Worm (Caenorhabditis elegans) whole organism, early embryonic: Measurements from ENCODE around the gene C49C3.20.

ENCODE experiments used
- B0310.2 ChIP-seq: sonication (generic microtip); optimal IDR thresholded peaks from 2 replicates; lab custom pipeline; 2016; ENCODE audit warnings: mild to moderate bottlenecking, missing genetic modification characterization, missing compliant biosample characterization
- F13C5.2 ChIP-seq: sonication (generic microtip); optimal IDR thresholded peaks from 2 replicates; lab custom pipeline; 2017; ENCODE audit warnings: mild to moderate bottlenecking, missing genetic modification characterization, inconsistent platforms, missing compliant biosample characterization
- aly-1 ChIP-seq: sonication (generic microtip); optimal IDR thresholded peaks from 2 replicates; lab custom pipeline; 2016; ENCODE audit warnings: missing genetic modification characterization, missing compliant biosample characterization
- ama-1 ChIP-seq: fragments of 150-350 bp; optimal IDR thresholded peaks from 2 replicates; lab custom pipeline; 2014
- ceh-13 ChIP-seq: fragments of 200-800 bp; sonication (Bioruptor generic); optimal IDR thresholded peaks from 2 replicates; lab custom pipeline; 2018; ENCODE audit warnings: mild to moderate bottlenecking, missing genetic modification characterization, missing compliant biosample characterization
- ceh-36 ChIP-seq: sonication (generic microtip); optimal IDR thresholded peaks from 2 replicates; lab custom pipeline; 2016; ENCODE audit warnings: missing genetic modification characterization, inconsistent platforms, missing compliant biosample characterization
- ets-7 ChIP-seq: sonication (generic microtip); optimal IDR thresholded peaks from 2 replicates; lab custom pipeline; 2016; ENCODE audit warnings: missing genotype, missing genetic modification characterization, missing compliant biosample characterization
- flt-1 ChIP-seq: fragments of 200-800 bp; sonication (Bioruptor generic); IDR thresholded peaks from 2 replicates; pipeline ENCODE4 v1.3.6; 2022; ENCODE audit warnings: missing genetic modification characterization, missing compliant biosample characterization
- hmbx-1 ChIP-seq: sonication (generic microtip); optimal IDR thresholded peaks from 2 replicates; lab custom pipeline; 2016; ENCODE audit warnings: mild to moderate bottlenecking, missing genetic modification characterization, missing compliant biosample characterization
- hmg-4 ChIP-seq: fragments of 200-800 bp; sonication (Bioruptor generic); optimal IDR thresholded peaks from 2 replicates; lab custom pipeline; 2018; ENCODE audit warnings: mild to moderate bottlenecking, missing genetic modification characterization, missing compliant biosample characterization
- hnd-1 ChIP-seq: sonication (generic microtip); optimal IDR thresholded peaks from 2 replicates; lab custom pipeline; 2016; ENCODE audit warnings: missing genetic modification characterization, missing compliant biosample characterization
- pes-1 ChIP-seq: fragments of 200-800 bp; sonication (Bioruptor generic); IDR thresholded peaks from 2 replicates; pipeline ENCODE4 v1.3.6; 2022; ENCODE audit warnings: missing genetic modification reagents, missing genetic modification characterization, missing compliant biosample characterization
- scrt-1 ChIP-seq: fragments of 200-800 bp; sonication (Bioruptor generic); IDR thresholded peaks from 2 replicates; pipeline ENCODE4 v1.3.6; 2022; ENCODE audit warnings: missing genetic modification characterization, missing compliant biosample characterization
- sea-1 ChIP-seq: fragments of 200-800 bp; sonication (Bioruptor generic); conservative IDR thresholded peaks from 2 replicates; pipeline ENCODE4 v1.3.6; 2022; ENCODE audit warnings: missing genetic modification characterization, missing compliant biosample characterization
- tbx-11 ChIP-seq: fragments of 200-800 bp; sonication (Bioruptor generic); IDR thresholded peaks from 2 replicates; pipeline ENCODE4 v1.3.6; 2022; ENCODE audit warnings: missing genetic modification characterization, missing compliant biosample characterization
- tbx-37 ChIP-seq: fragments of 200-800 bp; sonication (Bioruptor generic); conservative IDR thresholded peaks from 2 replicates; pipeline ENCODE4 v1.3.6; 2022; ENCODE audit warnings: missing genetic modification reagents, missing genetic modification characterization, missing compliant biosample characterization
- tra-4 ChIP-seq: sonication (generic microtip); optimal IDR thresholded peaks from 2 replicates; lab custom pipeline; 2017; ENCODE audit warnings: missing genetic modification characterization, missing compliant biosample characterization

Gene C49C3.20

ce11 chrIV:17293068-17293467, 23.2 kb downstream of the C49C3.20 start:
- no peak for TF ChIP-seq pes-1 (GFP tag; lab: Robert Waterston, UW)
- no peak for TF ChIP-seq B0310.2 (tag; lab: Kevin White, UChicago)
- TF ChIP-seq ceh-13 (GFP tag; lab: Kevin White, UChicago), result no peak
- TF ChIP-seq F13C5.2 (tag; lab: Kevin White, UChicago), result no peak
- TF ChIP-seq ceh-36, result no peak
- TF ChIP-seq ama-1 (lab: Kevin White, UChicago), result no peak
- TF ChIP-seq tbx-11 (GFP tag; lab: Robert Waterston, UW), result no peak
- no peak for TF ChIP-seq tbx-37 (GFP tag; lab: Robert Waterston, UW)
- no peak for TF ChIP-seq hmbx-1 (tag; lab: Kevin White, UChicago)
- no peak for TF ChIP-seq aly-1
- TF ChIP-seq hnd-1 (tag; lab: Kevin White, UChicago), result no peak
- TF ChIP-seq scrt-1 (GFP tag; lab: Robert Waterston, UW), result no peak
- TF ChIP-seq ets-7 (tag; lab: Kevin White, UChicago), result no peak
- no peak for TF ChIP-seq tra-4
- TF ChIP-seq hmg-4, result no peak
- TF ChIP-seq flt-1 (GFP tag; lab: Robert Waterston, UW), result no peak
- no peak for TF ChIP-seq sea-1 (GFP tag; lab: Robert Waterston, UW)

ce11 chrIV:17292350-17292749, 23.9 kb downstream of the C49C3.20 start:
- TF ChIP-seq ceh-13 (GFP tag; lab: Kevin White, UChicago), result no peak
- no peak for TF ChIP-seq F13C5.2 (tag; lab: Kevin White, UChicago)
- no peak for TF ChIP-seq ets-7 (tag; lab: Kevin White, UChicago)
- TF ChIP-seq ceh-36, result no peak
- TF ChIP-seq flt-1 (GFP tag; lab: Robert Waterston, UW), result no peak
- TF ChIP-seq sea-1 (GFP tag; lab: Robert Waterston, UW), result no peak
- no peak for TF ChIP-seq tbx-37 (GFP tag; lab: Robert Waterston, UW)
- no peak for TF ChIP-seq scrt-1 (GFP tag; lab: Robert Waterston, UW)
- no peak for TF ChIP-seq B0310.2 (tag; lab: Kevin White, UChicago)
- TF ChIP-seq aly-1, result no peak

DNA sequence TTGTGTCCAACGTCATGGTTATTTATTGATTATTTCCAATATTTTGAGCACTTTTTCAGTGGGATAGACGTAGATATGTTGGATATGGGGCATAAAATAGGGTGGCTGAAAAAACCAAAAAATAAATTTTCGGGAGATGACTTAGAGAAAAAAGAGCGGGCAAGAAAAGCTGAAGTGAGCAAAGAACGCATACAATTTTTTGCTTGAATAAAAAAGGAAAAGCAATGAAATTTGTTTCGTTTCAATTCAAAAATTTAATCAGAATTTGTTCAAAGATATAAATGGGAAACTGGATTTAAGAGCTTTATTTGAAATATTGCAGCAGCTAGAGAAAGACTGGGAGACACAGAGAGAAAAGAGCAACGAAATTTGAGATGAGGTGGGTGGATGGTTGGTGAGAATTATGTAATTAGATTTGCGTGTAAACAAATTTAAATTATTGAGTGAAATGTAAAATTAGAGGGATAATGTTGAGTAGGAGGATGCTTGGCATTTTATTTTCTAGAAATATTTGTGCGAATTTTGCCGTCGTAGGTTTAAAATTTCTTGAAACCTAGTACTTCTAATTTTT, 24.6 kb downstream of the C49C3.20 start, which contains the start of the genes T28F3.11 and slc-17.4:
TSS of gene T28F3.11 (minus strand) at position 51 of the 571 bp plus-strand sequence.
TSS of gene slc-17.4 (minus strand) at position 105 of the 571 bp plus-strand sequence.
- TF ChIP-seq B0310.2 (tag; lab: Kevin White, UChicago) (no peak), aly-1 (no peak), ets-7 (tag; lab: Kevin White, UChicago) (no peak), ceh-13 (GFP tag; lab: Kevin White, UChicago) (no peak), flt-1 (GFP tag; lab: Robert Waterston, UW) (no peak), tbx-11 (GFP tag; lab: Robert Waterston, UW) (no peak), hmg-4 (no peak), ama-1 (lab: Kevin White, UChicago) (no peak), hnd-1 (tag; lab: Kevin White, UChicago) (no peak), tbx-37 (GFP tag; lab: Robert Waterston, UW) (no peak), scrt-1 (GFP tag; lab: Robert Waterston, UW) (no peak), pes-1 (GFP tag; lab: Robert Waterston, UW) (no peak), hmbx-1 (tag; lab: Kevin White, UChicago) (no peak)

DNA sequence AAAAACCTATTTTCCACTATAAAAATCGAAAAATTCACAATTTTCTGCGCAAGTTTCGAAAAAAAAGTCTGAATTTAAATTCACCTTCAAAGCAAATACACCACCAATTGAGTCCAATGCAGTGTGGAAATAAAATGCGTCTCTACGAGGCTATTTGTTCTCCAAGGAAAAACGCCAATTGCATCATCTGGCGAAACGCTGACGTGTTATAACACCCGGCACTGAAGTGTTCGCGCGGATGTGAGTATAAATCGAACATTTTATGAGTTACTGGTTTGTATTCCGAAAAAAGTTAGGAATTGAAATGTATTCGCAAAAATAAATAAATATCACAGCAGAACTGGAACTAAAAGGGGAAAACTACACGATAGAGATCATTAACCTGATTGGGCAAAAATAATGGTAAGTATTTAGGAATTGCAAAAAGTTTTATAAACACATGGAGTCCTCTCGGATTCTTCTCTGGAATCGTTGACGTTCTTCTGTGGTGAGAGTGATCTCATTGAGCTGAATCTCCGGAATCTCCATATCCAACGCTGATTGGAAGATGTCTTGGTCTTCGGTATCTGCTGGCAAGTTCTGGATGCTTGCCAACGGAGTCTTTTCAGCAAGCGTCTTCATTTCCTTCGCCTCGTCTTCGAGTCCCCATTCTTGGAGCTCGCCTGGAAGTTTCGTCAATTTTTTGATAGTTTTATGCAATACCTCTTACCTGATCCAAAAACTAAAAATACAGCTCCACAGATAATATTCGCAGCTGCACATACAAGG, 28.2 kb downstream of the C49C3.20 start, which contains the start of gene zipt-7.1:
TSS of gene zipt-7.1 (minus strand) at position 232 of the 768 bp plus-strand sequence.
- no peak for TF ChIP-seq ceh-36
- no peak for TF ChIP-seq scrt-1 (GFP tag; lab: Robert Waterston, UW)
- no peak for TF ChIP-seq ceh-13 (GFP tag; lab: Kevin White, UChicago)
- TF ChIP-seq ama-1 (lab: Kevin White, UChicago), result no peak
- no peak for TF ChIP-seq F13C5.2 (tag; lab: Kevin White, UChicago)
- TF ChIP-seq pes-1 (GFP tag; lab: Robert Waterston, UW), result no peak
- no peak for TF ChIP-seq tbx-11 (GFP tag; lab: Robert Waterston, UW)
- TF ChIP-seq tra-4, result no peak
- TF ChIP-seq tbx-37 (GFP tag; lab: Robert Waterston, UW), result no peak
- no peak for TF ChIP-seq hmbx-1 (tag; lab: Kevin White, UChicago)
- TF ChIP-seq ets-7 (tag; lab: Kevin White, UChicago), result no peak
- no peak for TF ChIP-seq flt-1 (GFP tag; lab: Robert Waterston, UW)
- TF ChIP-seq hmg-4, result no peak
- TF ChIP-seq sea-1 (GFP tag; lab: Robert Waterston, UW), result no peak
- no peak for TF ChIP-seq aly-1

ce11 chrIV:17285263-17285662, 31.0 kb downstream of the C49C3.20 start:
- no peak for TF ChIP-seq hmg-4
- no peak for TF ChIP-seq ama-1 (lab: Kevin White, UChicago)
- TF ChIP-seq ceh-36, result no peak
- TF ChIP-seq hmbx-1 (tag; lab: Kevin White, UChicago), result no peak
- no peak for TF ChIP-seq hnd-1 (tag; lab: Kevin White, UChicago)
- no peak for TF ChIP-seq tbx-37 (GFP tag; lab: Robert Waterston, UW)
- TF ChIP-seq B0310.2 (tag; lab: Kevin White, UChicago), result no peak
- no peak for TF ChIP-seq pes-1 (GFP tag; lab: Robert Waterston, UW)
- no peak for TF ChIP-seq scrt-1 (GFP tag; lab: Robert Waterston, UW)
- no peak for TF ChIP-seq tra-4
- no peak for TF ChIP-seq flt-1 (GFP tag; lab: Robert Waterston, UW)
- no peak for TF ChIP-seq sea-1 (GFP tag; lab: Robert Waterston, UW)
- TF ChIP-seq aly-1, result no peak
- TF ChIP-seq ets-7 (tag; lab: Kevin White, UChicago), result no peak
- TF ChIP-seq ceh-13 (GFP tag; lab: Kevin White, UChicago), result no peak
- no peak for TF ChIP-seq tbx-11 (GFP tag; lab: Robert Waterston, UW)
- no peak for TF ChIP-seq F13C5.2 (tag; lab: Kevin White, UChicago)

- TF ChIP-seq aly-1 (no peak), ceh-13 (GFP tag; lab: Kevin White, UChicago) (no peak), ets-7 (tag; lab: Kevin White, UChicago) (no peak), hmg-4 (no peak), tbx-37 (GFP tag; lab: Robert Waterston, UW) (no peak), hmbx-1 (tag; lab: Kevin White, UChicago) (no peak), tbx-11 (GFP tag; lab: Robert Waterston, UW) (no peak), flt-1 (GFP tag; lab: Robert Waterston, UW) (no peak), pes-1 (GFP tag; lab: Robert Waterston, UW) (no peak), tra-4 (no peak), ama-1 (lab: Kevin White, UChicago) (no peak), hnd-1 (tag; lab: Kevin White, UChicago) (no peak), scrt-1 (GFP tag; lab: Robert Waterston, UW) (no peak), sea-1 (GFP tag; lab: Robert Waterston, UW) (no peak), ceh-36 (no peak), F13C5.2 (tag; lab: Kevin White, UChicago) (no peak), B0310.2 (tag; lab: Kevin White, UChicago) (no peak)
These were observed 32.2 kb downstream of the C49C3.20 start, which contains the start of gene nra-1 for ce11 chrIV:17284099-17284498. Gene nra-1, minus strand, starts transcription at chrIV:17284199.
